Fruit fly (Drosophila melanogaster) whole organism, embryonic: Measurements from ENCODE around the gene Sec5.

Experiments used
- Atf6 ChIP-seq: fragments of 200-800 bp; sonication (Bioruptor generic); IDR thresholded peaks from 2 replicates; pipeline ENCODE4 v1.3.6; 2022; ENCODE audit warnings: missing biosample characterization, missing genetic modification characterization
- Bdp1 ChIP-seq: fragments of 200-800 bp; sonication (Bioruptor generic); optimal IDR thresholded peaks from 3 replicates; lab custom pipeline; 2016; ENCODE audit warnings: missing biosample characterization, missing genetic modification characterization
- Blimp-1 ChIP-seq: fragments of 200-800 bp; sonication (Bioruptor generic); optimal IDR thresholded peaks from 3 replicates; lab custom pipeline; 2018; ENCODE audit warnings: missing biosample characterization, missing genetic modification characterization, mild to moderate bottlenecking, moderate library complexity, missing genetic modification reagents
- CG10366 ChIP-seq: fragments of 200-800 bp; sonication (Bioruptor generic); IDR thresholded peaks from 2 replicates; pipeline ENCODE4 v1.3.6; 2022; ENCODE audit warnings: missing biosample characterization, missing genetic modification characterization
- CG12219 ChIP-seq: fragments of 200-800 bp; sonication (Bioruptor generic); optimal IDR thresholded peaks from 3 replicates; lab custom pipeline; 2018; ENCODE audit warnings: missing biosample characterization, mild to moderate bottlenecking, missing genetic modification characterization
- CG12299 ChIP-seq: fragments of 200-800 bp; sonication (Bioruptor generic); optimal IDR thresholded peaks from 2 replicates; lab custom pipeline; 2018; ENCODE audit warnings: missing biosample characterization, mild to moderate bottlenecking, missing genetic modification characterization
- CG12659 ChIP-seq: fragments of 200-800 bp; sonication (Bioruptor generic); optimal IDR thresholded peaks from 3 replicates; lab custom pipeline; 2017; ENCODE audit warnings: mild to moderate bottlenecking, missing biosample characterization, missing genetic modification reagents, missing genetic modification characterization
- CG14050 ChIP-seq: fragments of 200-800 bp; sonication (Bioruptor generic); IDR thresholded peaks from 3 replicates; pipeline ENCODE4 v1.3.6; 2022; ENCODE audit warnings: missing biosample characterization, missing genetic modification characterization
- CG1647 ChIP-seq: fragments of 200-800 bp; sonication (Bioruptor generic); optimal IDR thresholded peaks from 3 replicates; lab custom pipeline; 2016; ENCODE audit warnings: missing biosample characterization, missing genetic modification characterization
- CG18764 ChIP-seq: fragments of 200-800 bp; sonication (Bioruptor generic); optimal IDR thresholded peaks from 3 replicates; lab custom pipeline; 2016; ENCODE audit warnings: missing biosample characterization, missing genetic modification characterization
- CG2129 ChIP-seq: fragments of 200-800 bp; sonication (Bioruptor generic); IDR thresholded peaks from 2 replicates; pipeline ENCODE4 v1.3.6; 2022; ENCODE audit warnings: missing biosample characterization, missing genetic modification characterization; ENCODE audit not compliant: partially characterized antibody
- CG2712 ChIP-seq: fragments of 200-800 bp; optimal IDR thresholded peaks from 3 replicates; lab custom pipeline; 2019; ENCODE audit warnings: missing biosample characterization, mild to moderate bottlenecking, missing genetic modification characterization, moderate library complexity
- CG2875 ChIP-seq: fragments of 200-800 bp; sonication (Bioruptor generic); optimal IDR thresholded peaks from 2 replicates; lab custom pipeline; 2017; ENCODE audit warnings: missing biosample characterization, mild to moderate bottlenecking, missing genetic modification characterization, missing genetic modification reagents
- CG4404 ChIP-seq: fragments of 200-800 bp; sonication (Bioruptor generic); IDR thresholded peaks from 2 replicates; pipeline ENCODE4 v1.3.6; 2022; ENCODE audit warnings: missing biosample characterization, missing genetic modification characterization
- CG4424 ChIP-seq: fragments of 200-800 bp; sonication (Bioruptor generic); optimal IDR thresholded peaks from 3 replicates; lab custom pipeline; 2016; ENCODE audit warnings: missing biosample characterization, missing genetic modification characterization
- CG7839 ChIP-seq: fragments of 200-800 bp; sonication (Bioruptor generic); optimal IDR thresholded peaks from 3 replicates; lab custom pipeline; 2018; ENCODE audit warnings: missing biosample characterization, mild to moderate bottlenecking, missing genetic modification characterization, moderate library complexity
- CG7987 ChIP-seq: fragments of 200-800 bp; sonication (Bioruptor generic); optimal IDR thresholded peaks from 2 replicates; lab custom pipeline; 2018; ENCODE audit warnings: missing biosample characterization, mild to moderate bottlenecking, missing genetic modification characterization, moderate library complexity
- CHES-1-like ChIP-seq: fragments of 200-800 bp; sonication (Bioruptor generic); optimal IDR thresholded peaks from 2 replicates; lab custom pipeline; 2016; ENCODE audit warnings: missing biosample characterization, missing genetic modification characterization
- Ets65A ChIP-seq: fragments of 200-800 bp; sonication (Bioruptor generic); peaks from one replicate; lab custom pipeline; 2016; ENCODE audit warnings: missing biosample characterization, missing genetic modification characterization
- Ets97D ChIP-seq: fragments of 200-800 bp; sonication (Bioruptor generic); optimal IDR thresholded peaks from 3 replicates; lab custom pipeline; 2016; ENCODE audit warnings: missing biosample characterization, missing genetic modification characterization
- Hsf ChIP-seq: fragments of 200-800 bp; sonication (Bioruptor generic); optimal IDR thresholded peaks from 3 replicates; lab custom pipeline; 2016; ENCODE audit warnings: missing biosample characterization, missing genetic modification characterization
- Max ChIP-seq: fragments of 200-800 bp; sonication (Bioruptor generic); optimal IDR thresholded peaks from 2 replicates; lab custom pipeline; 2016; ENCODE audit warnings: missing biosample characterization, mild to moderate bottlenecking, missing genetic modification characterization
- Med ChIP-seq: fragments of 200-800 bp; sonication (Bioruptor generic); peaks from one replicate; lab custom pipeline; 2016; ENCODE audit warnings: missing biosample characterization, missing genetic modification characterization, mild to moderate bottlenecking, inconsistent platforms, moderate library complexity
- NC2α ChIP-seq: fragments of 200-800 bp; sonication (Bioruptor generic); optimal IDR thresholded peaks from 2 replicates; lab custom pipeline; 2016; ENCODE audit warnings: missing biosample characterization, missing genetic modification characterization
- Spps ChIP-seq: fragments of 200-800 bp; sonication (Bioruptor generic); optimal IDR thresholded peaks from 2 replicates; lab custom pipeline; 2018; ENCODE audit warnings: missing biosample characterization, mild to moderate bottlenecking, missing genetic modification characterization
- TFAM ChIP-seq: fragments of 200-800 bp; sonication (Bioruptor generic); optimal IDR thresholded peaks from 2 replicates; lab custom pipeline; 2017; ENCODE audit warnings: missing biosample characterization, missing genetic modification characterization, inconsistent platforms
- Trl ChIP-seq, 3 experiments: fragments of >200 bp in 2 of 3; fragments of 200-800 bp in 1 of 3; sonication (Bioruptor generic) in 1 of 3; optimal IDR thresholded peaks; 2 replicates in 1 of 3; 3 replicates in 2 of 3; lab custom pipeline; 2016 to 2017; ENCODE audit warnings: missing biosample characterization in 1 of 3, missing genetic modification characterization in 1 of 3
- caup ChIP-seq: fragments of 200-800 bp; sonication (Bioruptor generic); optimal IDR thresholded peaks from 3 replicates; lab custom pipeline; 2017; ENCODE audit warnings: missing biosample characterization, mild to moderate bottlenecking, missing genetic modification characterization, moderate library complexity; ENCODE audit not compliant: severe bottlenecking
- dati ChIP-seq: fragments of 200-800 bp; sonication (Bioruptor generic); IDR thresholded peaks from 2 replicates; pipeline ENCODE4 v1.3.6; 2022; ENCODE audit warnings: missing biosample characterization, missing genetic modification characterization
- dimm ChIP-seq: fragments of 200-800 bp; sonication (Bioruptor generic); IDR thresholded peaks from 2 replicates; pipeline ENCODE4 v1.3.6; 2022; ENCODE audit warnings: missing biosample characterization, missing genetic modification characterization
- en ChIP-seq: fragments of 200-800 bp; sonication (Bioruptor generic); optimal IDR thresholded peaks from 2 replicates; lab custom pipeline; 2016; ENCODE audit warnings: missing biosample characterization, missing genetic modification characterization
- fd102C ChIP-seq: fragments of 200-800 bp; sonication (Bioruptor generic); optimal IDR thresholded peaks from 2 replicates; lab custom pipeline; 2018; ENCODE audit warnings: missing biosample characterization, mild to moderate bottlenecking, missing genetic modification characterization, moderate library complexity
- gsb-n ChIP-seq: fragments of 200-800 bp; sonication (Bioruptor generic); optimal IDR thresholded peaks from 3 replicates; lab custom pipeline; 2018; ENCODE audit warnings: missing biosample characterization, mild to moderate bottlenecking, missing genetic modification characterization
- hbn ChIP-seq: fragments of 200-800 bp; sonication (Bioruptor generic); IDR thresholded peaks from 2 replicates; pipeline ENCODE4 v1.3.6; 2022; ENCODE audit warnings: missing biosample characterization, missing genetic modification characterization; ENCODE audit not compliant: partially characterized antibody
- her ChIP-seq: fragments of 200-800 bp; sonication (Bioruptor generic); optimal IDR thresholded peaks from 2 replicates; lab custom pipeline; 2016; ENCODE audit warnings: missing biosample characterization, missing genetic modification characterization
- ind ChIP-seq: fragments of 200-800 bp; sonication (Bioruptor generic); optimal IDR thresholded peaks from 3 replicates; lab custom pipeline; 2016; ENCODE audit warnings: missing biosample characterization, missing genetic modification characterization
- inv ChIP-seq: fragments of 200-800 bp; sonication (Bioruptor generic); IDR thresholded peaks from 2 replicates; pipeline ENCODE4 v1.3.6; 2022; ENCODE audit warnings: missing biosample characterization, missing genetic modification characterization; ENCODE audit not compliant: partially characterized antibody
- mam ChIP-seq: fragments of 200-800 bp; sonication (Bioruptor generic); optimal IDR thresholded peaks from 3 replicates; lab custom pipeline; 2016; ENCODE audit warnings: missing biosample characterization, missing genetic modification characterization
- oc ChIP-seq: fragments of 200-800 bp; sonication (Bioruptor generic); optimal IDR thresholded peaks from 2 replicates; lab custom pipeline; 2018; ENCODE audit warnings: missing biosample characterization, mild to moderate bottlenecking, missing genetic modification characterization, moderate library complexity
- pfk ChIP-seq: fragments of 200-800 bp; sonication (Bioruptor generic); optimal IDR thresholded peaks from 2 replicates; lab custom pipeline; 2018; ENCODE audit warnings: missing biosample characterization, mild to moderate bottlenecking, missing genetic modification characterization, moderate library complexity
- psq ChIP-seq: fragments of 200-800 bp; sonication (Bioruptor generic); optimal IDR thresholded peaks from 2 replicates; lab custom pipeline; 2017; ENCODE audit warnings: missing biosample characterization, missing genetic modification characterization
- sc ChIP-seq, 3 experiments: fragments of >200 bp in 2 of 3; fragments of 200-800 bp in 1 of 3; sonication (Bioruptor generic) in 1 of 3; optimal IDR thresholded peaks; 2 replicates in 2 of 3; 3 replicates in 1 of 3; lab custom pipeline; 2017; ENCODE audit warnings: mild to moderate bottlenecking in 1 of 3, missing biosample characterization in 1 of 3, missing genetic modification characterization in 1 of 3, missing genetic modification reagents in 1 of 3
- sens ChIP-seq: fragments of 200-800 bp; sonication (Bioruptor generic); peaks from one replicate; lab custom pipeline; 2016; ENCODE audit warnings: missing biosample characterization, missing genetic modification characterization
- sens-2 ChIP-seq: fragments of 200-800 bp; sonication (Bioruptor generic); IDR thresholded peaks from 2 replicates; pipeline ENCODE4 v1.3.6; 2022; ENCODE audit warnings: missing biosample characterization, missing genetic modification characterization
- tna ChIP-seq: fragments of 200-800 bp; sonication (Bioruptor generic); IDR thresholded peaks from 2 replicates; pipeline ENCODE4 v1.3.6; 2022; ENCODE audit warnings: missing biosample characterization, missing genetic modification characterization; ENCODE audit not compliant: partially characterized antibody
- trh ChIP-seq: fragments of 200-800 bp; sonication (Bioruptor generic); optimal IDR thresholded peaks from 2 replicates; lab custom pipeline; 2016; ENCODE audit warnings: missing biosample characterization, missing genetic modification characterization
- yki ChIP-seq: fragments of >200 bp; optimal IDR thresholded peaks from 3 replicates; lab custom pipeline; 2018
- z ChIP-seq: fragments of 200-800 bp; sonication (Bioruptor generic); IDR thresholded peaks from 3 replicates; pipeline ENCODE4 v1.3.6; 2022; ENCODE audit warnings: missing biosample characterization, missing genetic modification characterization

The Sec5 gene

dm6 chr2L:3465918-3466727 lies 9.0 kb downstream of the Sec5 start, which contains the start of the genes msl-2 and ND-PDSW (continued):
- TF ChIP-seq CG12299 (tag; lab: Kevin White, UChicago) (no peak), pfk (GFP tag; lab: Kevin White, UChicago) (no peak), CG10366 (GFP tag; lab: Robert Waterston, UW) (no peak), gsb-n (no peak), hbn (GFP tag; lab: Robert Waterston, UW) (no peak), Atf6 (GFP tag; lab: Robert Waterston, UW) (no peak), NC2α (GFP tag; lab: Kevin White, UChicago) (no peak), Blimp-1 (GFP tag; lab: Kevin White, UChicago) (no peak), en (GFP tag; lab: Kevin White, UChicago) (no peak), CG7839 (no peak), CG18764 (no peak), CG4404 (GFP tag; lab: Robert Waterston, UW) (no peak), tna (GFP tag; lab: Robert Waterston, UW) (no peak), sens-2 (GFP tag; lab: Robert Waterston, UW) (no peak), CG2712 (tag; lab: Kevin White, UChicago) (no peak), z (no peak), CG2129 (GFP tag; lab: Robert Waterston, UW) (no peak), CG7987 (GFP tag; lab: Kevin White, UChicago) (no peak), CG2875 (GFP tag; lab: Kevin White, UChicago) (no peak), dati (no peak), Trl (optimal IDR thresholded peaks at IDR 0.05; lab: Kevin White, UChicago) (no peak), Trl (GFP tag; optimal IDR thresholded peaks at IDR 0.05; lab: Kevin White, UChicago) (no peak)

- no peak for TF ChIP-seq tna (GFP tag; lab: Robert Waterston, UW)
- TF ChIP-seq oc, result no peak
- TF ChIP-seq Ets65A (GFP tag; lab: Kevin White, UChicago), result peak; percentile 73
- TF ChIP-seq sens, result peak; percentile 59
- TF ChIP-seq trh (GFP tag; lab: Kevin White, UChicago), result no peak
- no peak for TF ChIP-seq CHES-1-like
- TF ChIP-seq CG14050 (GFP tag; lab: Robert Waterston, UW), result no peak
- TF ChIP-seq Med (GFP tag; lab: Kevin White, UChicago), result peak; percentile 59
- no peak for TF ChIP-seq CG12219 (GFP tag; lab: Kevin White, UChicago)
- no peak for TF ChIP-seq psq
- no peak for TF ChIP-seq Spps (tag; lab: Kevin White, UChicago)
- no peak for TF ChIP-seq Hsf (GFP tag; lab: Kevin White, UChicago)
Observed at dm6 chr2L:3466846-3467245, 9.7 kb downstream of the Sec5 start.

dm6 chr2L:3469869-3470268 lies 12.8 kb downstream of the Sec5 start, which contains the start of the genes Pif1 and CG31776:
Pif1 (minus strand) TSS chr2L:3470004.
CG31776 (plus strand) TSS chr2L:3470182.
- no peak for TF ChIP-seq mam (GFP tag; lab: Kevin White, UChicago)
- no peak for TF ChIP-seq CG4424
- TF ChIP-seq oc, result no peak
- peak; percentile 51 for TF ChIP-seq Ets97D (GFP tag; lab: Kevin White, UChicago)
- no peak for TF ChIP-seq fd102C (GFP tag; lab: Kevin White, UChicago)
- peak; percentile 27 for TF ChIP-seq CG12659
- no peak for TF ChIP-seq TFAM (GFP tag; lab: Kevin White, UChicago)
- TF ChIP-seq her (GFP tag; lab: Kevin White, UChicago), result no peak
- TF ChIP-seq sc (optimal IDR thresholded peaks at IDR 0.05; lab: Kevin White, UChicago), result no peak
- TF ChIP-seq sc (GFP tag; optimal IDR thresholded peaks at IDR 0.05; lab: Kevin White, UChicago), result no peak
- no peak for TF ChIP-seq dimm
- TF ChIP-seq inv (GFP tag; lab: Robert Waterston, UW), result peak; percentile 68
- TF ChIP-seq ind (GFP tag; lab: Kevin White, UChicago), result no peak
- TF ChIP-seq yki (lab: Kevin White, UChicago), result no peak
- no peak for TF ChIP-seq CG1647 (GFP tag; lab: Kevin White, UChicago)
- TF ChIP-seq caup, result no peak
- TF ChIP-seq Max, result no peak
- no peak for TF ChIP-seq Bdp1 (GFP tag; lab: Kevin White, UChicago)
